Worm (Caenorhabditis elegans) whole organism, young adult: ENCODE results near the gene C16C10.1.

Experiments used
- B0019.2 ChIP-seq: fragments of 200-800 bp; sonication (Bioruptor generic); conservative IDR thresholded peaks from 2 replicates; pipeline ENCODE4 v1.3.6; 2022; ENCODE audit warnings: missing genetic modification reagents, missing genetic modification characterization, missing compliant biosample characterization
- B0035.1 ChIP-seq: sonication (generic microtip); optimal IDR thresholded peaks from 2 replicates; lab custom pipeline; 2016; ENCODE audit warnings: missing genetic modification characterization, mild to moderate bottlenecking, missing compliant biosample characterization, missing genotype, missing genetic modification reagents
- B0261.1 ChIP-seq: sonication (generic microtip); optimal IDR thresholded peaks from 2 replicates; lab custom pipeline; 2016; ENCODE audit warnings: mild to moderate bottlenecking, missing genetic modification characterization, moderate library complexity, missing compliant biosample characterization
- B0336.3 ChIP-seq: fragments of 200-800 bp; sonication (Bioruptor generic); IDR thresholded peaks from 2 replicates; pipeline ENCODE4 v1.3.6; 2022; ENCODE audit warnings: missing genetic modification characterization, missing compliant biosample characterization
- C06A6.2 ChIP-seq: fragments of 200-800 bp; sonication (Bioruptor generic); conservative IDR thresholded peaks from 2 replicates; pipeline ENCODE4 v1.3.6; 2022; ENCODE audit warnings: missing genetic modification characterization, missing compliant biosample characterization
- D2030.7 ChIP-seq: fragments of 200-800 bp; sonication (Bioruptor generic); IDR thresholded peaks from 2 replicates; pipeline ENCODE4 v1.3.6; 2022; ENCODE audit warnings: missing genetic modification reagents, missing genetic modification characterization, missing compliant biosample characterization
- F22D6.2 ChIP-seq: sonication (generic microtip); optimal IDR thresholded peaks from 2 replicates; lab custom pipeline; 2016; ENCODE audit warnings: mild to moderate bottlenecking, missing genetic modification characterization, missing compliant biosample characterization
- F23B12.7 ChIP-seq: sonication (generic microtip); optimal IDR thresholded peaks from 2 replicates; lab custom pipeline; 2017; ENCODE audit warnings: missing genetic modification characterization, mild to moderate bottlenecking, missing compliant biosample characterization, antibody characterized with exemption, moderate library complexity; ENCODE audit not compliant: insufficient read depth
- F39B2.1 ChIP-seq: fragments of 200-800 bp; sonication (Bioruptor generic); IDR thresholded peaks from 2 replicates; pipeline ENCODE4 v1.3.6; 2022; ENCODE audit warnings: missing genetic modification reagents, missing genetic modification characterization, missing compliant biosample characterization
- F49E8.2 ChIP-seq: sonication (generic microtip); optimal IDR thresholded peaks from 3 replicates; lab custom pipeline; 2017; ENCODE audit warnings: missing genetic modification characterization, mild to moderate bottlenecking, missing compliant biosample characterization, antibody characterized with exemption, moderate library complexity; ENCODE audit not compliant: insufficient read depth
- F52B5.7 ChIP-seq: sonication (generic microtip); optimal IDR thresholded peaks from 2 replicates; lab custom pipeline; 2016; ENCODE audit warnings: mild to moderate bottlenecking, missing genetic modification characterization, missing compliant biosample characterization
- F57A8.1 ChIP-seq: fragments of 200-800 bp; sonication (Bioruptor generic); optimal IDR thresholded peaks from 2 replicates; lab custom pipeline; 2018; ENCODE audit warnings: mild to moderate bottlenecking, missing genetic modification characterization, moderate library complexity, missing compliant biosample characterization
- K11D2.4 ChIP-seq: fragments of 200-800 bp; sonication (Bioruptor generic); IDR thresholded peaks from 2 replicates; pipeline ENCODE4 v1.3.6; 2022; ENCODE audit warnings: missing genetic modification reagents, missing genetic modification characterization, missing compliant biosample characterization
- K12H6.12 ChIP-seq: fragments of 200-800 bp; sonication (Bioruptor generic); optimal IDR thresholded peaks from 2 replicates; lab custom pipeline; 2018; ENCODE audit warnings: mild to moderate bottlenecking, missing genetic modification characterization, missing compliant biosample characterization
- Y56A3A.18 ChIP-seq: fragments of 200-800 bp; sonication (Bioruptor generic); IDR thresholded peaks from 2 replicates; pipeline ENCODE4 v1.3.6; 2022; ENCODE audit warnings: missing genetic modification reagents, missing genetic modification characterization, missing compliant biosample characterization
- Y67H2A.10 ChIP-seq: fragments of 200-800 bp; sonication (Bioruptor generic); conservative IDR thresholded peaks from 2 replicates; pipeline ENCODE4 v1.3.6; 2022; ENCODE audit warnings: missing genetic modification reagents, missing genetic modification characterization, missing compliant biosample characterization
- Y79H2A.3 ChIP-seq: fragments of 200-800 bp; sonication (Bioruptor generic); conservative IDR thresholded peaks from 2 replicates; pipeline ENCODE4 v1.3.6; 2022; ENCODE audit warnings: missing genetic modification reagents, missing genetic modification characterization, missing compliant biosample characterization
- cebp-1 ChIP-seq, 2 experiments: fragments of 200-800 bp in 1 of 2; sonication (Bioruptor generic) in 1 of 2; sonication (generic microtip) in 1 of 2; IDR thresholded peaks in 1 of 2; optimal IDR thresholded peaks in 1 of 2; 2 replicates each; pipeline versions ENCODE4 v1.3.6 to Lab custom; 2017 to 2022; ENCODE audit warnings: missing compliant biosample characterization in 2 of 2, missing genetic modification characterization in 2 of 2, mild to moderate bottlenecking in 1 of 2, missing genetic modification reagents in 1 of 2, moderate library complexity in 1 of 2
- ceh-100 ChIP-seq: fragments of 200-800 bp; sonication (Bioruptor generic); IDR thresholded peaks from 2 replicates; pipeline ENCODE4 v1.3.6; 2022; ENCODE audit warnings: missing genetic modification reagents, missing genetic modification characterization, missing compliant biosample characterization
- ceh-40 ChIP-seq: fragments of 200-800 bp; sonication (Bioruptor generic); IDR thresholded peaks from 2 replicates; pipeline ENCODE4 v1.3.6; 2022; ENCODE audit warnings: missing genetic modification characterization, missing compliant biosample characterization
- ceh-58 ChIP-seq: fragments of 200-800 bp; sonication (Bioruptor generic); IDR thresholded peaks from 2 replicates; pipeline ENCODE4 v1.3.6; 2022; ENCODE audit warnings: missing genetic modification characterization, missing compliant biosample characterization
- die-1 ChIP-seq: sonication (generic microtip); optimal IDR thresholded peaks from 2 replicates; lab custom pipeline; 2016; ENCODE audit warnings: missing genotype, mild to moderate bottlenecking, missing genetic modification characterization, missing compliant biosample characterization
- dpl-1 ChIP-seq: fragments of 150-350 bp; optimal IDR thresholded peaks from 2 replicates; lab custom pipeline; 2014; ENCODE audit warnings: missing biosample characterization, missing genetic modification reagents, missing genetic modification characterization
- efl-1 ChIP-seq: fragments of 150-350 bp; optimal IDR thresholded peaks from 2 replicates; lab custom pipeline; 2014; ENCODE audit warnings: missing biosample characterization, missing genetic modification reagents, missing genetic modification characterization
- egl-44 ChIP-seq: fragments of 200-800 bp; sonication (Bioruptor generic); IDR thresholded peaks from 2 replicates; pipeline ENCODE4 v1.3.6; 2022; ENCODE audit warnings: missing genetic modification reagents, missing genetic modification characterization, missing compliant biosample characterization
- ets-4 ChIP-seq: fragments of 200-800 bp; sonication (Bioruptor generic); optimal IDR thresholded peaks from 2 replicates; lab custom pipeline; 2018; ENCODE audit warnings: mild to moderate bottlenecking, missing genetic modification characterization, missing compliant biosample characterization
- hmg-1.2 ChIP-seq: fragments of 200-800 bp; sonication (Bioruptor generic); IDR thresholded peaks from 2 replicates; pipeline ENCODE4 v1.3.6; 2022; ENCODE audit warnings: missing genetic modification reagents, missing genetic modification characterization, missing compliant biosample characterization
- lin-26 ChIP-seq: fragments of 200-800 bp; sonication (Bioruptor generic); IDR thresholded peaks from 2 replicates; pipeline ENCODE4 v1.3.6; 2022; ENCODE audit warnings: missing genetic modification reagents, missing genetic modification characterization, missing compliant biosample characterization
- lin-35 ChIP-seq, 3 experiments: fragments of 150-350 bp in 2 of 3; sonication (generic microtip) in 1 of 3; optimal IDR thresholded peaks; 2 replicates each; lab custom pipeline; 2014 to 2018; ENCODE audit warnings: missing biosample characterization in 3 of 3, missing genetic modification characterization in 3 of 3, missing genetic modification reagents in 3 of 3
- lin-40 ChIP-seq: sonication (generic microtip); optimal IDR thresholded peaks from 2 replicates; lab custom pipeline; 2016; ENCODE audit warnings: missing genetic modification characterization, mild to moderate bottlenecking, missing compliant biosample characterization, missing genotype, missing genetic modification reagents
- lin-54 ChIP-seq: fragments of 200-800 bp; sonication (Bioruptor generic); optimal IDR thresholded peaks from 2 replicates; lab custom pipeline; 2018; ENCODE audit warnings: mild to moderate bottlenecking, missing genetic modification characterization, missing compliant biosample characterization
- lsl-1 ChIP-seq: fragments of 200-800 bp; sonication (Bioruptor generic); optimal IDR thresholded peaks from 2 replicates; lab custom pipeline; 2018; ENCODE audit warnings: mild to moderate bottlenecking, missing genetic modification characterization, moderate library complexity, missing compliant biosample characterization
- lsy-27 ChIP-seq: sonication (generic microtip); optimal IDR thresholded peaks from 2 replicates; lab custom pipeline; 2017; ENCODE audit warnings: missing genetic modification characterization, mild to moderate bottlenecking, missing compliant biosample characterization, antibody characterized with exemption, missing genotype, borderline replicate concordance; ENCODE audit not compliant: insufficient read depth
- madf-3 ChIP-seq: fragments of 200-800 bp; sonication (Bioruptor generic); IDR thresholded peaks from 2 replicates; pipeline ENCODE4 v1.3.6; 2022; ENCODE audit warnings: missing genetic modification reagents, missing genetic modification characterization, missing compliant biosample characterization
- mcd-1 ChIP-seq: fragments of 200-800 bp; sonication (Bioruptor generic); IDR thresholded peaks from 2 replicates; pipeline ENCODE4 v1.3.6; 2022; ENCODE audit warnings: missing genetic modification reagents, missing genetic modification characterization, missing compliant biosample characterization
- nfya-1 ChIP-seq: sonication (generic microtip); optimal IDR thresholded peaks from 2 replicates; lab custom pipeline; 2017; ENCODE audit warnings: antibody characterized with exemption, missing compliant biosample characterization, missing genetic modification characterization, borderline replicate concordance; ENCODE audit not compliant: insufficient read depth
- nfya-2 ChIP-seq: fragments of 200-800 bp; sonication (Bioruptor generic); IDR thresholded peaks from 2 replicates; pipeline ENCODE4 v1.3.6; 2022; ENCODE audit warnings: missing genetic modification reagents, missing genetic modification characterization, missing compliant biosample characterization
- nhr-80 ChIP-seq: sonication (generic microtip); optimal IDR thresholded peaks from 2 replicates; lab custom pipeline; 2016; ENCODE audit warnings: missing genetic modification characterization, missing compliant biosample characterization
- nhr-90 ChIP-seq: sonication (generic microtip); optimal IDR thresholded peaks from 2 replicates; lab custom pipeline; 2016; ENCODE audit warnings: missing genotype, mild to moderate bottlenecking, missing genetic modification characterization, missing compliant biosample characterization
- sdz-38 ChIP-seq: sonication (generic microtip); optimal IDR thresholded peaks from 2 replicates; lab custom pipeline; 2016; ENCODE audit warnings: missing genotype, missing genetic modification characterization, missing compliant biosample characterization
- snpc-1.3 ChIP-seq: sonication (generic microtip); optimal IDR thresholded peaks from 2 replicates; lab custom pipeline; 2017; ENCODE audit warnings: missing genetic modification characterization, mild to moderate bottlenecking, missing compliant biosample characterization, antibody characterized with exemption, moderate library complexity, missing genotype, missing genetic modification reagents; ENCODE audit not compliant: insufficient read depth
- somi-1 ChIP-seq: fragments of 200-800 bp; sonication (Bioruptor generic); optimal IDR thresholded peaks from 2 replicates; lab custom pipeline; 2018; ENCODE audit warnings: mild to moderate bottlenecking, missing genetic modification characterization, missing compliant biosample characterization
- tbp1 ChIP-seq: fragments of 200-800 bp; sonication (Bioruptor generic); optimal IDR thresholded peaks from 2 replicates; lab custom pipeline; 2018; ENCODE audit warnings: mild to moderate bottlenecking, missing genetic modification characterization, missing compliant biosample characterization
- unc-130 ChIP-seq: sonication (generic microtip); optimal IDR thresholded peaks from 2 replicates; lab custom pipeline; 2016; ENCODE audit warnings: missing genetic modification reagents, missing genetic modification characterization, missing compliant biosample characterization
- ztf-22 ChIP-seq: fragments of 200-800 bp; sonication (Bioruptor generic); optimal IDR thresholded peaks from 2 replicates; lab custom pipeline; 2018; ENCODE audit warnings: mild to moderate bottlenecking, missing genetic modification characterization, moderate library complexity, missing compliant biosample characterization

Gene C16C10.1

DNA sequence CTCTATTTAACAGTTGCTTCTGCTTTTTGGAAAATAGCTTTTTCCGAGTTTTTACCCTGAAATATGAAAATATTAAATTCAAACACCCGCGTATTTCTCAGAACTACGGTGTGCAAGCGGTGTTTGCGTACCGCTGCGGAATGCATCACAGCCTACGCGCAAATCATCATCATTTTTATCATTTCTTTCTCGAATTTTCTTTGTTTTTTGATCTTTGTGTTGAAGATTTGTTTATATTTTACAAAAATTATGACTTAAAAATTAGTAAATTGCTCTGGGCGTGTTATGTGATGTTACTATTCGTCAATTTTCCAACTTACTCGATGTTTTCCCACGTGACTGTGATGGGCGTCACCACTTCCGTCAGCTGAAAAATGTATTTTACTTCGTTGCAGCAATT, 30.3 kb downstream of the C16C10.1 start (continued):
- TF ChIP-seq F49E8.2 (tag; lab: Kevin White, UChicago) (no peak), Y56A3A.18 (no peak), unc-130 (GFP tag; lab: Kevin White, UChicago) (no peak), B0261.1 (no peak), ztf-22 (GFP tag; lab: Kevin White, UChicago) (no peak), B0336.3 (GFP tag; lab: Robert Waterston, UW) (no peak), nfya-1 (tag; lab: Kevin White, UChicago) (no peak), die-1 (no peak), madf-3 (GFP tag; lab: Robert Waterston, UW) (no peak), ceh-40 (GFP tag; lab: Robert Waterston, UW) (no peak), F52B5.7 (tag; lab: Kevin White, UChicago) (no peak), efl-1 (GFP tag; lab: Kevin White, UChicago) (peak; percentile 80), sdz-38 (tag; lab: Kevin White, UChicago) (no peak), mcd-1 (GFP tag; lab: Robert Waterston, UW) (peak; percentile 62), nhr-80 (tag; lab: Kevin White, UChicago) (peak; percentile 30), F22D6.2 (tag; lab: Kevin White, UChicago) (no peak), lsl-1 (GFP tag; lab: Kevin White, UChicago) (peak; percentile 74), nhr-90 (no peak), F39B2.1 (GFP tag; lab: Robert Waterston, UW) (no peak), lsy-27 (tag; lab: Kevin White, UChicago) (no peak), ceh-58 (GFP tag; lab: Robert Waterston, UW) (no peak), B0019.2 (no peak), D2030.7 (GFP tag; lab: Robert Waterston, UW) (no peak), F57A8.1 (GFP tag; lab: Kevin White, UChicago) (no peak), lin-26 (GFP tag; lab: Robert Waterston, UW) (no peak), ceh-100 (no peak), ets-4 (GFP tag; lab: Kevin White, UChicago) (no peak), dpl-1 (GFP tag; lab: Kevin White, UChicago) (peak; percentile 86), egl-44 (GFP tag; lab: Robert Waterston, UW) (no peak), hmg-1.2 (peak; percentile 26; the same call in 1 of the 2 replicates), somi-1 (GFP tag; lab: Kevin White, UChicago) (no peak), snpc-1.3 (peak; percentile 6), tbp1 (GFP tag; lab: Kevin White, UChicago) (peak; percentile 38), lin-35 (GFP tag; optimal IDR thresholded peaks at IDR 0.05; lab: Kevin White, UChicago) (peak in 2 of 3 experiments; percentile 17 to 94), B0035.1 (tag; lab: Kevin White, UChicago) (no peak), C06A6.2 (GFP tag; lab: Robert Waterston, UW) (no peak), cebp-1 (GFP tag; IDR thresholded peaks at IDR 0.05; lab: Robert Waterston, UW) (peak; percentile 9; the same call in 1 of the 2 replicates), cebp-1 (tag; optimal IDR thresholded peaks at IDR 0.05; lab: Kevin White, UChicago) (peak; percentile 64), K12H6.12 (peak; percentile 28), Y79H2A.3 (GFP tag; lab: Robert Waterston, UW) (no peak), lin-40 (tag; lab: Kevin White, UChicago) (peak; percentile 41), F23B12.7 (tag; lab: Kevin White, UChicago) (peak; percentile 40), Y67H2A.10 (GFP tag; lab: Robert Waterston, UW) (no peak), lin-54 (GFP tag; lab: Kevin White, UChicago) (peak; percentile 96), K11D2.4 (GFP tag; lab: Robert Waterston, UW) (no peak), nfya-2 (GFP tag; lab: Robert Waterston, UW) (no peak)
